Worm (Caenorhabditis elegans) whole organism, young adult: ENCODE results near the gene tbb-2.

ENCODE experiments used
- B0035.1 ChIP-seq: sonication (generic microtip); optimal IDR thresholded peaks from 2 replicates; lab custom pipeline; 2016; ENCODE audit warnings: missing genetic modification characterization, mild to moderate bottlenecking, missing compliant biosample characterization, missing genotype, missing genetic modification reagents
- B0336.3 ChIP-seq: fragments of 200-800 bp; sonication (Bioruptor generic); IDR thresholded peaks from 2 replicates; pipeline ENCODE4 v1.3.6; 2022; ENCODE audit warnings: missing genetic modification characterization, missing compliant biosample characterization
- C17E4.6 ChIP-seq: fragments of 200-800 bp; sonication (Bioruptor generic); IDR thresholded peaks from 2 replicates; pipeline ENCODE4 v1.3.6; 2022; ENCODE audit warnings: missing genetic modification reagents, missing genetic modification characterization, missing compliant biosample characterization
- D2030.7 ChIP-seq: fragments of 200-800 bp; sonication (Bioruptor generic); IDR thresholded peaks from 2 replicates; pipeline ENCODE4 v1.3.6; 2022; ENCODE audit warnings: missing genetic modification reagents, missing genetic modification characterization, missing compliant biosample characterization
- F10E7.11 ChIP-seq: sonication (generic microtip); optimal IDR thresholded peaks from 2 replicates; lab custom pipeline; 2017; ENCODE audit warnings: mild to moderate bottlenecking, missing genetic modification characterization, moderate library complexity, missing compliant biosample characterization
- F22D6.2 ChIP-seq: sonication (generic microtip); optimal IDR thresholded peaks from 2 replicates; lab custom pipeline; 2016; ENCODE audit warnings: mild to moderate bottlenecking, missing genetic modification characterization, missing compliant biosample characterization
- F49E8.2 ChIP-seq: sonication (generic microtip); optimal IDR thresholded peaks from 3 replicates; lab custom pipeline; 2017; ENCODE audit warnings: missing genetic modification characterization, mild to moderate bottlenecking, missing compliant biosample characterization, antibody characterized with exemption, moderate library complexity; ENCODE audit not compliant: insufficient read depth
- F52B5.7 ChIP-seq: sonication (generic microtip); optimal IDR thresholded peaks from 2 replicates; lab custom pipeline; 2016; ENCODE audit warnings: mild to moderate bottlenecking, missing genetic modification characterization, missing compliant biosample characterization
- F55B11.4 ChIP-seq: sonication (generic microtip); optimal IDR thresholded peaks from 2 replicates; lab custom pipeline; 2016; ENCODE audit warnings: missing compliant biosample characterization, missing genetic modification characterization, borderline replicate concordance; ENCODE audit not compliant: insufficient read depth
- F57A8.1 ChIP-seq: fragments of 200-800 bp; sonication (Bioruptor generic); optimal IDR thresholded peaks from 2 replicates; lab custom pipeline; 2018; ENCODE audit warnings: mild to moderate bottlenecking, missing genetic modification characterization, moderate library complexity, missing compliant biosample characterization
- T07F8.4 ChIP-seq: sonication (generic microtip); optimal IDR thresholded peaks from 2 replicates; lab custom pipeline; 2016; ENCODE audit warnings: mild to moderate bottlenecking, missing genetic modification characterization, moderate library complexity, missing compliant biosample characterization
- Y53G8AR.9 ChIP-seq: fragments of 200-800 bp; sonication (Bioruptor generic); conservative IDR thresholded peaks from 2 replicates; pipeline ENCODE4 v1.3.6; 2022; ENCODE audit warnings: missing genetic modification reagents, missing genetic modification characterization, missing compliant biosample characterization
- akir-1 ChIP-seq: fragments of 200-800 bp; sonication (Bioruptor generic); optimal IDR thresholded peaks from 2 replicates; lab custom pipeline; 2018; ENCODE audit warnings: mild to moderate bottlenecking, missing genetic modification characterization, moderate library complexity, missing compliant biosample characterization
- atf-7 ChIP-seq: sonication (generic microtip); optimal IDR thresholded peaks from 2 replicates; lab custom pipeline; 2017; ENCODE audit warnings: mild to moderate bottlenecking, missing genetic modification characterization, missing compliant biosample characterization
- attf-5 ChIP-seq: fragments of 200-800 bp; sonication (Bioruptor generic); optimal IDR thresholded peaks from 2 replicates; lab custom pipeline; 2018; ENCODE audit warnings: mild to moderate bottlenecking, missing genetic modification characterization, missing compliant biosample characterization
- ceh-40 ChIP-seq: fragments of 200-800 bp; sonication (Bioruptor generic); IDR thresholded peaks from 2 replicates; pipeline ENCODE4 v1.3.6; 2022; ENCODE audit warnings: missing genetic modification characterization, missing compliant biosample characterization
- ceh-58 ChIP-seq: fragments of 200-800 bp; sonication (Bioruptor generic); IDR thresholded peaks from 2 replicates; pipeline ENCODE4 v1.3.6; 2022; ENCODE audit warnings: missing genetic modification characterization, missing compliant biosample characterization
- ceh-91 ChIP-seq: fragments of 200-800 bp; sonication (Bioruptor generic); IDR thresholded peaks from 2 replicates; pipeline ENCODE4 v1.3.6; 2022; ENCODE audit warnings: missing genetic modification reagents, missing genetic modification characterization, missing compliant biosample characterization
- efl-1 ChIP-seq: fragments of 150-350 bp; optimal IDR thresholded peaks from 2 replicates; lab custom pipeline; 2014; ENCODE audit warnings: missing biosample characterization, missing genetic modification reagents, missing genetic modification characterization
- ekl-4 ChIP-seq: fragments of 200-800 bp; sonication (Bioruptor generic); IDR thresholded peaks from 2 replicates; pipeline ENCODE4 v1.3.6; 2022; ENCODE audit warnings: missing genetic modification reagents, missing genetic modification characterization, missing compliant biosample characterization
- fkh-3 ChIP-seq: sonication (generic microtip); optimal IDR thresholded peaks from 2 replicates; lab custom pipeline; 2016; ENCODE audit warnings: mild to moderate bottlenecking, missing genetic modification characterization, missing compliant biosample characterization
- lag-1 ChIP-seq: fragments of 200-800 bp; sonication (Bioruptor generic); IDR thresholded peaks from 2 replicates; pipeline ENCODE4 v1.3.6; 2022; ENCODE audit warnings: missing genetic modification reagents, missing genetic modification characterization, missing compliant biosample characterization
- let-607 ChIP-seq, 2 experiments: fragments of 200-800 bp in 1 of 2; sonication (Bioruptor generic) in 1 of 2; sonication (generic microtip) in 1 of 2; optimal IDR thresholded peaks; 2 replicates each; lab custom pipeline; 2016 to 2018; ENCODE audit warnings: mild to moderate bottlenecking in 2 of 2, missing compliant biosample characterization in 2 of 2, missing genetic modification characterization in 2 of 2, moderate library complexity in 2 of 2, missing genotype in 1 of 2
- lin-35 ChIP-seq, 3 experiments: fragments of 150-350 bp in 2 of 3; sonication (generic microtip) in 1 of 3; optimal IDR thresholded peaks; 2 replicates each; lab custom pipeline; 2014 to 2018; ENCODE audit warnings: missing biosample characterization in 3 of 3, missing genetic modification characterization in 3 of 3, missing genetic modification reagents in 3 of 3
- lir-1 ChIP-seq: fragments of 200-800 bp; sonication (Bioruptor generic); conservative IDR thresholded peaks from 2 replicates; pipeline ENCODE4 v1.3.6; 2022; ENCODE audit warnings: missing genetic modification reagents, missing genetic modification characterization, missing compliant biosample characterization
- nfyb-1 ChIP-seq: fragments of 200-800 bp; sonication (Bioruptor generic); IDR thresholded peaks from 2 replicates; pipeline ENCODE4 v1.3.6; 2022; ENCODE audit warnings: missing genetic modification reagents, missing genetic modification characterization, missing compliant biosample characterization
- nhr-179 ChIP-seq: sonication (generic microtip); optimal IDR thresholded peaks from 2 replicates; lab custom pipeline; 2016; ENCODE audit warnings: mild to moderate bottlenecking, missing genetic modification characterization, missing compliant biosample characterization
- nhr-27 ChIP-seq: fragments of 200-800 bp; sonication (Bioruptor generic); optimal IDR thresholded peaks from 2 replicates; lab custom pipeline; 2018; ENCODE audit warnings: mild to moderate bottlenecking, missing genetic modification characterization, moderate library complexity, missing compliant biosample characterization
- nhr-90 ChIP-seq: sonication (generic microtip); optimal IDR thresholded peaks from 2 replicates; lab custom pipeline; 2016; ENCODE audit warnings: missing genotype, mild to moderate bottlenecking, missing genetic modification characterization, missing compliant biosample characterization
- pha-4 ChIP-seq: fragments of 150-350 bp; sonication (generic microtip); optimal IDR thresholded peaks from 2 replicates; lab custom pipeline; 2014; ENCODE audit warnings: missing biosample characterization, missing genetic modification reagents, missing genetic modification characterization
- snpc-1.3 ChIP-seq: sonication (generic microtip); optimal IDR thresholded peaks from 2 replicates; lab custom pipeline; 2017; ENCODE audit warnings: missing genetic modification characterization, mild to moderate bottlenecking, missing compliant biosample characterization, antibody characterized with exemption, moderate library complexity, missing genotype, missing genetic modification reagents; ENCODE audit not compliant: insufficient read depth
- snpc-3.4 ChIP-seq: sonication (generic microtip); optimal IDR thresholded peaks from 2 replicates; lab custom pipeline; 2017; ENCODE audit warnings: missing genetic modification characterization, mild to moderate bottlenecking, missing compliant biosample characterization, antibody characterized with exemption, moderate library complexity, missing genotype, missing genetic modification reagents
- somi-1 ChIP-seq: fragments of 200-800 bp; sonication (Bioruptor generic); optimal IDR thresholded peaks from 2 replicates; lab custom pipeline; 2018; ENCODE audit warnings: mild to moderate bottlenecking, missing genetic modification characterization, missing compliant biosample characterization
- tbx-9 ChIP-seq: sonication (generic microtip); optimal IDR thresholded peaks from 2 replicates; lab custom pipeline; 2016; ENCODE audit warnings: borderline replicate concordance, missing genetic modification characterization, inconsistent platforms, missing compliant biosample characterization
- unc-62 ChIP-seq: fragments of 150-350 bp; optimal IDR thresholded peaks from 2 replicates; lab custom pipeline; 2014; ENCODE audit warnings: missing biosample characterization, missing genetic modification reagents, missing genetic modification characterization
- ztf-18 ChIP-seq: sonication (generic microtip); optimal IDR thresholded peaks from 2 replicates; lab custom pipeline; 2016; ENCODE audit warnings: missing genotype, mild to moderate bottlenecking, missing genetic modification characterization, missing compliant biosample characterization
- ztf-22 ChIP-seq: fragments of 200-800 bp; sonication (Bioruptor generic); optimal IDR thresholded peaks from 2 replicates; lab custom pipeline; 2018; ENCODE audit warnings: mild to moderate bottlenecking, missing genetic modification characterization, moderate library complexity, missing compliant biosample characterization
- ztf-25 ChIP-seq: fragments of 200-800 bp; sonication (Bioruptor generic); IDR thresholded peaks from 2 replicates; pipeline ENCODE4 v1.3.6; 2022; ENCODE audit warnings: missing genetic modification reagents, missing genetic modification characterization, missing compliant biosample characterization
- ztf-28 ChIP-seq: fragments of 200-800 bp; sonication (Bioruptor generic); IDR thresholded peaks from 2 replicates; pipeline ENCODE4 v1.3.6; 2022; ENCODE audit warnings: missing genetic modification reagents, missing genetic modification characterization, missing compliant biosample characterization
- ztf-6 ChIP-seq: fragments of 200-800 bp; sonication (Bioruptor generic); IDR thresholded peaks from 2 replicates; pipeline ENCODE4 v1.3.6; 2022; ENCODE audit warnings: missing genetic modification reagents, missing genetic modification characterization, missing compliant biosample characterization

Gene tbb-2

ce11 chrIII:4004064-4004580, 13.3 kb downstream of the tbb-2 start, which contains the start of gene tif-1A (continued):
- TF ChIP-seq F10E7.11 (tag; lab: Kevin White, UChicago) (no peak), somi-1 (GFP tag; lab: Kevin White, UChicago) (no peak), lag-1 (no peak), ztf-28 (no peak), let-607 (tag; optimal IDR thresholded peaks at IDR 0.05; lab: Kevin White, UChicago) (peak in 1 of 2 experiments; percentile 66), D2030.7 (peak; percentile 65), F49E8.2 (tag; lab: Kevin White, UChicago) (peak; percentile 35), tbx-9 (tag; lab: Kevin White, UChicago) (no peak), snpc-3.4 (peak; percentile 79), nhr-90 (peak; percentile 50), C17E4.6 (no peak), Y53G8AR.9 (GFP tag; lab: Robert Waterston, UW) (peak; percentile 89), efl-1 (GFP tag; lab: Kevin White, UChicago) (peak; percentile 28), ztf-6 (GFP tag; lab: Robert Waterston, UW) (no peak), lin-35 (GFP tag; optimal IDR thresholded peaks at IDR 0.05; lab: Kevin White, UChicago) (peak in 1 of 3 experiments; percentile 81), nhr-179 (tag; lab: Kevin White, UChicago) (no peak), atf-7 (tag; lab: Kevin White, UChicago) (peak; percentile 32), B0336.3 (peak; percentile 57; the same call in 1 of the 2 replicates), F57A8.1 (no peak), ztf-18 (peak; percentile 97), lir-1 (GFP tag; lab: Robert Waterston, UW) (peak; percentile 66; the same call in 1 of the 2 replicates), F55B11.4 (no peak), unc-62 (GFP tag; lab: Kevin White, UChicago) (peak; percentile 4), F22D6.2 (tag; lab: Kevin White, UChicago) (no peak), pha-4 (tag; lab: Kevin White, UChicago) (peak; percentile 56), ceh-40 (GFP tag; lab: Robert Waterston, UW) (no peak), snpc-1.3 (tag; lab: Kevin White, UChicago) (no peak), nhr-27 (tag; lab: Kevin White, UChicago) (no peak), ztf-25 (GFP tag; lab: Robert Waterston, UW) (no peak), F52B5.7 (tag; lab: Kevin White, UChicago) (no peak), T07F8.4 (tag; lab: Kevin White, UChicago) (no peak), ceh-58 (GFP tag; lab: Robert Waterston, UW) (no peak), fkh-3 (tag; lab: Kevin White, UChicago) (no peak), B0035.1 (tag; lab: Kevin White, UChicago) (no peak), akir-1 (GFP tag; lab: Kevin White, UChicago) (no peak), attf-5 (GFP tag; lab: Kevin White, UChicago) (peak; percentile 88), ztf-22 (GFP tag; lab: Kevin White, UChicago) (no peak), ekl-4 (GFP tag; lab: Robert Waterston, UW) (no peak; the same call in 1 of the 2 replicates), ceh-91 (peak; percentile 40; the same call in 1 of the 2 replicates), nfyb-1 (peak; percentile 85)
